Worm (Caenorhabditis elegans) whole organism, L2 larva: ENCODE data around the gene mig-13.
A peak's percentile ranks its signal among the peaks of the same experiment; 100 is the strongest.

Source experiments
- F13H6.1 ChIP-seq: sonication (generic microtip); optimal IDR thresholded peaks from 2 replicates; lab custom pipeline; 2016; ENCODE audit warnings: missing genetic modification characterization, missing compliant biosample characterization
- R02D3.7 ChIP-seq: fragments of 150-350 bp; optimal IDR thresholded peaks from 2 replicates; lab custom pipeline; 2014; ENCODE audit warnings: missing biosample characterization, missing genetic modification characterization
- Y55F3AM.14 ChIP-seq: fragments of 200-800 bp; sonication (Bioruptor generic); optimal IDR thresholded peaks from 2 replicates; lab custom pipeline; 2018; ENCODE audit warnings: mild to moderate bottlenecking, missing genetic modification characterization, missing compliant biosample characterization
- alr-1 ChIP-seq: fragments of 150-350 bp; optimal IDR thresholded peaks from 2 replicates; lab custom pipeline; 2014; ENCODE audit warnings: missing biosample characterization, missing genetic modification characterization
- ama-1 ChIP-seq: fragments of 150-350 bp; optimal IDR thresholded peaks from 2 replicates; lab custom pipeline; 2018; ENCODE audit warnings: inconsistent platforms
- blmp-1 ChIP-seq: sonication (generic microtip); optimal IDR thresholded peaks from 2 replicates; lab custom pipeline; 2017; ENCODE audit warnings: missing genetic modification characterization, mild to moderate bottlenecking, missing compliant biosample characterization, antibody characterized with exemption, moderate library complexity; ENCODE audit not compliant: insufficient read depth
- crh-2 ChIP-seq: sonication (generic microtip); optimal IDR thresholded peaks from 2 replicates; lab custom pipeline; 2017; ENCODE audit warnings: missing biosample characterization, missing genetic modification characterization
- egl-27 ChIP-seq: sonication (generic microtip); optimal IDR thresholded peaks from 3 replicates; lab custom pipeline; 2017; ENCODE audit warnings: missing biosample characterization, missing genetic modification reagents, missing genetic modification characterization
- elt-3 ChIP-seq: sonication (generic microtip); optimal IDR thresholded peaks from 2 replicates; lab custom pipeline; 2017; ENCODE audit warnings: missing biosample characterization, missing genetic modification characterization
- fos-1 ChIP-seq: fragments of 150-350 bp; optimal IDR thresholded peaks from 2 replicates; lab custom pipeline; 2014; ENCODE audit warnings: missing biosample characterization, missing genetic modification characterization
- lin-11 ChIP-seq: fragments of 150-350 bp; sonication (generic microtip); optimal IDR thresholded peaks from 2 replicates; lab custom pipeline; 2014; ENCODE audit warnings: missing biosample characterization, missing genetic modification characterization, inconsistent platforms, mixed read lengths
- lin-13 ChIP-seq: fragments of 150-350 bp; optimal IDR thresholded peaks from 2 replicates; lab custom pipeline; 2014; ENCODE audit warnings: missing biosample characterization, missing genetic modification reagents, missing genetic modification characterization
- lsy-2 ChIP-seq, 2 experiments: fragments of 150-350 bp in 1 of 2; sonication (generic microtip) in 1 of 2; optimal IDR thresholded peaks; 2 replicates each; lab custom pipeline; 2014 to 2017; ENCODE audit warnings: missing biosample characterization in 2 of 2, missing genetic modification characterization in 2 of 2
- mab-5 ChIP-seq: fragments of 150-350 bp; optimal IDR thresholded peaks from 2 replicates; lab custom pipeline; 2014; ENCODE audit warnings: missing biosample characterization, missing genetic modification characterization
- mdl-1 ChIP-seq, 2 experiments: fragments of 150-350 bp in 1 of 2; sonication (generic microtip) in 1 of 2; optimal IDR thresholded peaks; 2 replicates each; lab custom pipeline; 2017; ENCODE audit warnings: missing biosample characterization in 2 of 2, missing genetic modification characterization in 2 of 2
- nhr-11 ChIP-seq: fragments of 150-350 bp; optimal IDR thresholded peaks from 2 replicates; lab custom pipeline; 2014; ENCODE audit warnings: missing biosample characterization, missing genetic modification characterization
- nhr-129 ChIP-seq: fragments of 150-350 bp; optimal IDR thresholded peaks from 2 replicates; lab custom pipeline; 2014; ENCODE audit warnings: missing biosample characterization, missing genetic modification characterization
- nhr-23 ChIP-seq: fragments of 150-350 bp; optimal IDR thresholded peaks from 2 replicates; lab custom pipeline; 2014; ENCODE audit warnings: missing biosample characterization, missing genetic modification reagents, missing genetic modification characterization
- nhr-237 ChIP-seq: fragments of 150-350 bp; optimal IDR thresholded peaks from 2 replicates; lab custom pipeline; 2014; ENCODE audit warnings: missing biosample characterization, missing genetic modification characterization
- nhr-6 ChIP-seq: fragments of 150-350 bp; optimal IDR thresholded peaks from 2 replicates; lab custom pipeline; 2014; ENCODE audit warnings: missing biosample characterization, missing genetic modification characterization
- nhr-77 ChIP-seq: fragments of 150-350 bp; optimal IDR thresholded peaks from 2 replicates; lab custom pipeline; 2014; ENCODE audit warnings: missing biosample characterization, missing genetic modification characterization
- sem-4 ChIP-seq: fragments of 150-350 bp; optimal IDR thresholded peaks from 2 replicates; lab custom pipeline; 2014; ENCODE audit warnings: missing biosample characterization, missing genetic modification reagents, missing genetic modification characterization
- skn-1 ChIP-seq: sonication (generic microtip); optimal IDR thresholded peaks from 2 replicates; lab custom pipeline; 2017; ENCODE audit warnings: missing biosample characterization, missing genetic modification characterization
- sma-3 ChIP-seq: sonication (generic microtip); optimal IDR thresholded peaks from 2 replicates; lab custom pipeline; 2016; ENCODE audit warnings: missing genetic modification reagents, missing genetic modification characterization, missing compliant biosample characterization
- sma-9 ChIP-seq, 2 experiments: fragments of 150-350 bp in 1 of 2; sonication (generic microtip) in 1 of 2; optimal IDR thresholded peaks; 2 replicates each; lab custom pipeline; 2014 to 2016; ENCODE audit warnings: missing genetic modification characterization in 2 of 2, mild to moderate bottlenecking in 1 of 2, missing biosample characterization in 1 of 2, missing compliant biosample characterization in 1 of 2, missing genetic modification reagents in 1 of 2, moderate library complexity in 1 of 2
- snpc-4 ChIP-seq: fragments of 150-350 bp; optimal IDR thresholded peaks from 2 replicates; lab custom pipeline; 2014; ENCODE audit warnings: missing biosample characterization, missing genetic modification characterization
- unc-39 ChIP-seq: fragments of 150-350 bp; optimal IDR thresholded peaks from 2 replicates; lab custom pipeline; 2014; ENCODE audit warnings: missing biosample characterization, missing genetic modification characterization
- unc-55 ChIP-seq: fragments of 150-350 bp; sonication (generic microtip); optimal IDR thresholded peaks from 3 replicates; lab custom pipeline; 2014; ENCODE audit warnings: missing biosample characterization, missing genetic modification reagents, missing genetic modification characterization
- unc-62 ChIP-seq: fragments of 150-350 bp; optimal IDR thresholded peaks from 2 replicates; lab custom pipeline; 2014; ENCODE audit warnings: missing biosample characterization, missing genetic modification reagents, missing genetic modification characterization
- ztf-11 ChIP-seq: sonication (generic microtip); optimal IDR thresholded peaks from 2 replicates; lab custom pipeline; 2017; ENCODE audit warnings: missing biosample characterization, missing genetic modification characterization
- ztf-4 ChIP-seq: fragments of 150-350 bp; optimal IDR thresholded peaks from 2 replicates; lab custom pipeline; 2014; ENCODE audit warnings: missing biosample characterization, missing genetic modification characterization

mig-13 gene

ce11 chrX:4769885-4770284 lies 30.0 kb downstream of the mig-13 start, which contains the start of gene npr-1:
Gene npr-1 (minus strand): TSS chrX:4769985.
- no peak for TF ChIP-seq ztf-11
- TF ChIP-seq ztf-4, result no peak
- no peak for TF ChIP-seq mab-5 (tag; lab: Kevin White, UChicago)
- no peak for TF ChIP-seq egl-27 (tag; lab: Kevin White, UChicago)
- TF ChIP-seq Y55F3AM.14 (GFP tag; lab: Kevin White, UChicago), result no peak
- no peak for TF ChIP-seq elt-3
- TF ChIP-seq nhr-11 (tag; lab: Kevin White, UChicago), result no peak
- no peak for TF ChIP-seq sem-4 (tag; lab: Kevin White, UChicago)
- no peak for TF ChIP-seq unc-62 (GFP tag; lab: Kevin White, UChicago)
- no peak for TF ChIP-seq blmp-1
- TF ChIP-seq unc-39, result no peak
- no peak for TF ChIP-seq nhr-6 (tag; lab: Kevin White, UChicago)
- no peak for TF ChIP-seq lsy-2 (tag; optimal IDR thresholded peaks at IDR 0.05; lab: Kevin White, UChicago)
- no peak for TF ChIP-seq F13H6.1 (tag; lab: Kevin White, UChicago)
- no peak for TF ChIP-seq sma-3 (GFP tag; lab: Kevin White, UChicago)
- TF ChIP-seq unc-55 (GFP tag; lab: Kevin White, UChicago), result no peak
- TF ChIP-seq, all 48 proteins: peak for 0

- TF ChIP-seq sem-4 (tag; lab: Kevin White, UChicago), result no peak
- TF ChIP-seq nhr-129, result no peak
- no peak for TF ChIP-seq unc-55 (GFP tag; lab: Kevin White, UChicago)
- no peak for TF ChIP-seq skn-1 (tag; lab: Kevin White, UChicago)
- TF ChIP-seq snpc-4 (tag; lab: Kevin White, UChicago), result no peak
- TF ChIP-seq nhr-23 (tag; lab: Kevin White, UChicago), result no peak
- TF ChIP-seq lin-11 (tag; lab: Kevin White, UChicago), result no peak
- TF ChIP-seq nhr-237 (tag; lab: Kevin White, UChicago), result no peak
- no peak for TF ChIP-seq sma-9 (GFP tag; optimal IDR thresholded peaks at IDR 0.05; lab: Kevin White, UChicago)
- no peak for TF ChIP-seq sma-9 (tag; optimal IDR thresholded peaks at IDR 0.05; lab: Kevin White, UChicago)
- TF ChIP-seq crh-2 (tag; lab: Kevin White, UChicago), result no peak
- no peak for TF ChIP-seq alr-1 (tag; lab: Kevin White, UChicago)
- no peak for TF ChIP-seq R02D3.7 (tag; lab: Kevin White, UChicago)
- TF ChIP-seq lin-13 (GFP tag; lab: Kevin White, UChicago), result no peak
These were observed 38.4 kb downstream of the mig-13 start, which contains the start of gene mls-2 for ce11 chrX:4761540-4761939. Gene mls-2 (minus strand): TSS chrX:4761640.

- no peak for TF ChIP-seq ztf-4
- TF ChIP-seq ama-1, result no peak
- TF ChIP-seq skn-1 (tag; lab: Kevin White, UChicago), result no peak
- TF ChIP-seq nhr-77 (tag; lab: Kevin White, UChicago), result no peak
These were observed 40.2 kb downstream of the mig-13 start for ce11 chrX:4759718-4760117.

DNA sequence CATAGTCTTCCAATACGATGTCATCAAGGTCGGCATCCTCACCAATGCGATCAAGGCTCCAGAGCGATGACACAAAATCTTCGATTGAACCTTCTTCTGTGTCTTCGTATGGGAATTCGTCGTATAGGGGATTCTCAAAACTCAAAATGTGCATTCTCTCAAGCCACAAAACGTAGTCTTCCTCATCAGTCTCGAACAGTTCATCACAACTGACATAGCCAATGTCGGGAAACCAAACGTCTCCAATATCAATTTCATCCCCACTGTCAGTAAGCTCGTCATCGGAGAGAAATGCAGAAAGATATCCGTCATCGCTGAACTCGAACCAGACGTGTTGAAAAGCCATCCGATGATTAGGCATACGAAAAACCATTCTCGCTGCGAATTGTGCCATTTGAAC lies 45.2 kb downstream of the mig-13 start, which contains the start of gene C39E6.2:
Gene C39E6.2, minus strand, starts transcription at position 394 of the 400 bp plus-strand sequence.
- TF ChIP-seq snpc-4 (tag; lab: Kevin White, UChicago) (no peak), mdl-1 (tag; optimal IDR thresholded peaks at IDR 0.05; lab: Kevin White, UChicago) (no peak), elt-3 (no peak), sma-3 (GFP tag; lab: Kevin White, UChicago) (no peak), ztf-11 (no peak), Y55F3AM.14 (GFP tag; lab: Kevin White, UChicago) (no peak), nhr-11 (tag; lab: Kevin White, UChicago) (no peak)

ce11 chrX:4749080-4749479 lies 50.8 kb downstream of the mig-13 start, which contains the start of gene lon-2:
Gene lon-2 (minus strand): TSS chrX:4749083.
- TF ChIP-seq F13H6.1 (tag; lab: Kevin White, UChicago) (no peak), fos-1 (tag; lab: Kevin White, UChicago) (peak; percentile 83), elt-3 (no peak)
